Fruit fly (Drosophila melanogaster) whole organism: Measurements from ENCODE around the gene RpL37-1.

Experiments
- CG8478 ChIP-seq: fragments of >200 bp; optimal IDR thresholded peaks from 2 replicates; lab custom pipeline; 2018; ENCODE audit warnings: inconsistent platforms
- Dll ChIP-seq: fragments of >200 bp; optimal IDR thresholded peaks from 2 replicates; lab custom pipeline; 2017
- EcR ChIP-seq, 2 experiments: fragments of >200 bp; optimal IDR thresholded peaks; 2 replicates each; lab custom pipeline; 2017; ENCODE audit warnings: missing biosample characterization in 2 of 2, missing genetic modification characterization in 2 of 2, missing genetic modification reagents in 2 of 2
- pan ChIP-seq: fragments of >200 bp; optimal IDR thresholded peaks from 2 replicates; lab custom pipeline; 2017
- psq ChIP-seq: fragments of >200 bp; optimal IDR thresholded peaks from 2 replicates; lab custom pipeline; 2017
- usp ChIP-seq: fragments of >200 bp; optimal IDR thresholded peaks from 2 replicates; lab custom pipeline; 2017; ENCODE audit warnings: missing biosample characterization, missing genetic modification characterization, mixed read lengths

RpL37-1 gene

DNA sequence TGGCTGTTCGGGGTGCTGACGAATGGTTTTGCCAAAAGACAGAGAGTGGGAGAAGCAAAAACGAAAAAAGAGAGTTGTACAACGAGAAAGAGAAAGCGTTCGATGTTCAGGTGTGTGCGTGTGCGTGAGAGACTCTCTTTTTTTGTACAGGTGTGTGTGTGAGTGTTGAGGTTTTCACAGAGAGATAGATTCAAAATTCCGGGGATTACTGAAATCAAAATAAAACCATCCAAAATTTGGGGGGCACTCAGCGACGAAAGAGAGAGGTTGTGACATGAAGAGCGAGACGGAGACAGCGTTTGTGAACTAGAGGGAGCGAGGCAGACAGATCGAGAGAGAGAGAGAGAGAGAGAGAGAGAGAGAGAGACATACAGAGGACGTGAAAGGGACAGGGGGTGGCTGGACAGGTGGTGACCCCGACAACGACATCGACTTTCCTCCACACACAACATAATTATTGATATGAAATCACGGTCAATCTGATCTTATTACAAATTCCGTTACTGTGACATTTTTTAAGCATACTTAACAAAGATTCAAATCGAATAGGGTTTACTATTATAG is 4.2 kb upstream of the RpL37-1 start:
- no peak for TF ChIP-seq CG8478 (lab: Kevin White, UChicago)
- TF ChIP-seq Dll (lab: Kevin White, UChicago): no peak
- TF ChIP-seq psq (lab: Kevin White, UChicago): no peak

DNA sequence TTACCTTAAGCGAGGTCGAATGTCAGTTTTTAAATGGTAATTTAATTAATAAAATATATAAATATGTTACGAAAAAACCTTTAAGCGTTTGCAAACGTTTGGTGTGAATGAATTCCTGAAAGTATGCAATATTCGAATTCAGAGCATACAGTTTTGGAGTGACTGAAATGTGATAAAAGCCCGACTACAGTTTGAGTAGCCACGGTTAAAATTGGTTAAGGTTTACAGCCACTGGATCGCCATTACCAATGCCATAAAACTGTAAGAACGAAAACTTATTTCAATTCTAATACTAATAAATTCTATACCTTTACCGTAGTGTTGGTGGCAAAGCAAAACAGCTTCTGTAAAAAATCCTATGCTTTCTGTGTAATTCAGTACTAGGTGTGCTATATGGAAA is 1.9 kb downstream of the RpL37-1 start:
- TF ChIP-seq CG8478 (lab: Kevin White, UChicago): no peak
- no peak for TF ChIP-seq EcR (GFP tag; optimal IDR thresholded peaks at IDR 0.05; lab: Kevin White, UChicago)
- TF ChIP-seq Dll (lab: Kevin White, UChicago): no peak
- TF ChIP-seq usp (GFP tag; lab: Kevin White, UChicago): no peak
- no peak for TF ChIP-seq psq (lab: Kevin White, UChicago)
- TF ChIP-seq pan (lab: Kevin White, UChicago): no peak

DNA sequence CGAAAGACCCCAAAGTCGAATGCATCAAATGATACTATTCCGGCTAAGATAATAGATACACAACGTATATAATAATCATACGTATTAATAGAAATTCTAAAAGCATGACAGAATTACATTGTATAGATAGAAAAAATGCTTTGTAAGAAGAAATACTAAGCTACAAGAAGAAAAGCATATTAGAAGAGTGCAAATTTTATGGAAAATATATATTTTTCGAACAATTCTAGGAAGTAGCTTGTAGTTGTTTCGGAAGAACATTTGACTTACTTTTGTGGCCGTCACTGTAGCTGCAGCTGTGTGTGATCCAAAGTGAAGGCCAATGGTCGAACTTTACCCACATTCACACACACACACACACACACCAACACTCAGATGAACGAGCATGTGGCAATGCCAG is 7.1 kb downstream of the RpL37-1 start:
- TF ChIP-seq CG8478 (lab: Kevin White, UChicago) (no peak), Dll (lab: Kevin White, UChicago) (no peak), pan (lab: Kevin White, UChicago) (no peak), EcR (GFP tag; optimal IDR thresholded peaks at IDR 0.05; lab: Kevin White, UChicago) (no peak), psq (lab: Kevin White, UChicago) (no peak), usp (GFP tag; lab: Kevin White, UChicago) (no peak)

DNA sequence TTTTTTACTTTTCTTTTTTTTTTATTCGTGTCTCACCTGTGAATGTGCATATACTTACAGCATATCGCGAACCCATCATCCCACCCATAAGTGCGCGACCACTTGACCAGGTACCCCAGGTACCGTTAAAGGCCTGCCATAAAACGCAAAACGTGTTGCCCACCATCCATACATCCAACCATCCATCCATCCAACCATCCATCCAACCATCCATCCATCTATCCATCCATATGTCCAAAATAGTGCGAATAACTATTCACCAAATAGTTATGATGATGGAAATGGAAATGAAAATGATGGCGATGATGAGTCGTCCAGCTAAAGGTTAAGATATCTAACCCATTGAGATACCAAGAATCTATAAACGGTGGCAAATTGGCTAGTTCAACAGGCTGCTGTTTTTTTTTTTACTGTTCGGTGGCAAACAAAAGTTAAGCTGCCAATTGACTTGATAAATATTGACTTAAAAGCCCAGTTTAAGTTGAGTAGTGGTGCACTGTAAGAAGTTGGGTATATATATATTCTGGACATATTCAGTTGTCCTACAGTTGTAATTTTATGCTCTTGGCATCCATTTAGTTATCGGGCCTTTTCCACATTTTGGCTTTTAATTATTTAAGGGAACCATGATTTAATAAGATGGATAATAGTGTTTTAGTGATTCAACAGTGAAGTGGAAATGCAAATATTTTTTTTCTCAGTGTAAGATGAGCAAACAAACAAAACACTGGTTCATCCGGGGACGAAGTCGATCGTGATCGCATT is 11.1 kb downstream of the RpL37-1 start:
- TF ChIP-seq psq (lab: Kevin White, UChicago): no peak
- no peak for TF ChIP-seq pan (lab: Kevin White, UChicago)
- TF ChIP-seq EcR (GFP tag; optimal IDR thresholded peaks at IDR 0.05; lab: Kevin White, UChicago): no peak
- no peak for TF ChIP-seq usp (GFP tag; lab: Kevin White, UChicago)
- no peak for TF ChIP-seq Dll (lab: Kevin White, UChicago)
- no peak for TF ChIP-seq CG8478 (lab: Kevin White, UChicago)

DNA sequence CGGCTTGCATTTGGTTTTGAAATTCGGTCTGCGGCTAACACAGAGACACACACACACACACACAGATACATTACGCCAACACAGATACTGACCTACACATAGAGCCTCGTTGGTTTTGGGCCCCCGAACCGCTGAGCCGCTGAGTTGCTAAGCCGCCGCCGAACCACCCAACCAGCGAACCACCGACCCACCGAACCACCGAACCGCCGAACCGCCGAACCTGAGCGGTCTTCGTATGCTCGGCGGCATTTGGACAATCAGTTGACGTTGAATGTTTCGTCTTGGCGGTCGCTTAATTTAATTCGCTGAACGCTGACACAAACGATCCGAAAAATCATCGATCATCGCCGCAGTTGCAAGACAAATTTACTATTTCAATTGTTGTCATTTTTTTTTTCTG is 13.7 kb downstream of the RpL37-1 start, which contains the start of gene drd:
TSS of gene drd (plus strand) at position 258 of the 400 bp plus-strand sequence.
- TF ChIP-seq CG8478 (lab: Kevin White, UChicago) (no peak), pan (lab: Kevin White, UChicago) (no peak)

DNA sequence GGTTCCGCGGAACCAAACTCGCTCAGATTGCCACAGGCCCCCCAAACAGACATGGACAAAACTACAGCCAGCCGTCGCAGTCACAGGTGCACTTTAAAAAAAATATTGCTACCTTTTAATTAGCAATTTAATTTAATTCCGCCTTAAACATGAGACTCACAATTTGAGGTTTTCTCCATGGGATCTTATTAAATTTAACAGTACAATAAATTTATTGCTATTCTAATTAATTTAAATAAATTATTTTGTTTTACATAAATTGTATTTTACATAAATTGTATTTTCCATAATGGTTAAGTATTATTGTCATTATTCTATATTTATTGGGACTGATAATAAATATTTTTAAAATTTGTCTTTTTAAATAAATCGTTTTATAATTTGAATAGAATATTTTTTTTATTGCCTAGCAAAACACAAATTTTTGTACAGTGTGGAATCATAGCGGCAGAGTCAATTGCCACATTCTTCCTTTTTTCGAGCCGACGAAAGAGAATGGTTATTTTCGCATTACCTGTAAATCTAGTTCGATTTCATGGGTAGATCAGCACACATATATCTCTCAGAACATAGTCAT is 15.7 kb downstream of the RpL37-1 start:
- no peak for TF ChIP-seq usp (GFP tag; lab: Kevin White, UChicago)

DNA sequence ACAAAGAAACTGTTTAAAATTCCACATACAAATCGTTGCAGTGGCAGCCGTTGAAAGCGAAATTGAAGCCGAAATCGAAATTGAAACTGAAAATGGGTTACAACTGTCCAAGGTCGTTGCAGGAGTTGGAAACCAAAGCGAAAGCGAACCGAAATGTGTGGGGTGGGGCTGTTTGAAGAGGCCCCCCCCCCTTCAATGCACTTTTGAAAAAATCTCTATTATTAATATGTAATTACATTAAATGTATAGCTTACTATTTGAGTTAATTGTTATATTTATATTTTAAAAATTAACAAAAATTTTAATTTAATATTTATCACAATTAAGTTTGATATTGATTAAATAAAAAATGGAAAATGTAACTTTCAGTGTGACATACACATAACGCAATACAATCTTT is 17.5 kb downstream of the RpL37-1 start:
- TF ChIP-seq CG8478 (lab: Kevin White, UChicago) (no peak), psq (lab: Kevin White, UChicago) (no peak), EcR (GFP tag; optimal IDR thresholded peaks at IDR 0.05; lab: Kevin White, UChicago) (no peak), Dll (lab: Kevin White, UChicago) (no peak), usp (GFP tag; lab: Kevin White, UChicago) (no peak), pan (lab: Kevin White, UChicago) (no peak)

DNA sequence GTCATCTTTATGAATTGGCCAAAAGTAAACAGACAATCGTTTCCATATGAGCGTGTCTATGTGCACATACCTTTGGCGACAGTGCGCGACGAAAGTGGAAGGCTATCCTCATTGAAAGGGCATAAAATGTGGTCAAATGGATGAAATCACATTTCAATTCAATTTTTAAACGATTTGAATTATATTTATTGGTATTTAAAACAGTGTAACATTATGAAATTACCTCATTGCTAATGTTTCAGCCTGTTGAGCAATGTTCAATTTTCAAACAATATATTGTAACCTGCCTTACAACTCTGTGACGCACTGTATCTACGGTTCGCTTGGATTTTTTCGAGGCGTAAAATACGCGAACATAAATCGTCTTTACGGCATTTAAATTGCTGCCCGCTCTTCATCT is 19.1 kb downstream of the RpL37-1 start:
- no peak for TF ChIP-seq usp (GFP tag; lab: Kevin White, UChicago)
- no peak for TF ChIP-seq CG8478 (lab: Kevin White, UChicago)
- no peak for TF ChIP-seq pan (lab: Kevin White, UChicago)
- TF ChIP-seq EcR (GFP tag; optimal IDR thresholded peaks at IDR 0.05; lab: Kevin White, UChicago): no peak

DNA sequence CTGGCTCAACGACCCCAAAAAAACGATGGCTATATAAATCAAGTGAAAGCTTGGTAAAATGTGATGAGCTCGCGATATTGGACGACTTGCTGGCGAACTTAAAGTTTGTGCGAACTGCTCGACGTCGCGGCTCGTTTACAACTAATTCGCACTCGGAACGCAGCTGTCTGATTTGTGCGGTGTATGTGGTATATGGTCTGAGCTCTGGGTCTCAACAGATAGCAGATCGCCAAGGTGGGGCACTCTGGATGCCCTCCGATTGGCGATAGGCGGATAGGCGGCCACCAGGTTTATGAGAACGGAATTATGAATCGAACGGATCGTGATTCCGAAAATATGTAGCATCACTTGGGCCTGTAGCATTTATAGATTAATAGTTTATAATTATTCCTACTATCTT is 22.8 kb downstream of the RpL37-1 start, which contains the start of gene Cyp4s3:
TSS of gene Cyp4s3 (minus strand) at position 146 of the 400 bp plus-strand sequence.
- TF ChIP-seq pan (lab: Kevin White, UChicago) (no peak), EcR (GFP tag; optimal IDR thresholded peaks at IDR 0.05; lab: Kevin White, UChicago) (no peak), psq (lab: Kevin White, UChicago) (no peak), Dll (lab: Kevin White, UChicago) (no peak), CG8478 (lab: Kevin White, UChicago) (no peak), usp (GFP tag; lab: Kevin White, UChicago) (no peak)

DNA sequence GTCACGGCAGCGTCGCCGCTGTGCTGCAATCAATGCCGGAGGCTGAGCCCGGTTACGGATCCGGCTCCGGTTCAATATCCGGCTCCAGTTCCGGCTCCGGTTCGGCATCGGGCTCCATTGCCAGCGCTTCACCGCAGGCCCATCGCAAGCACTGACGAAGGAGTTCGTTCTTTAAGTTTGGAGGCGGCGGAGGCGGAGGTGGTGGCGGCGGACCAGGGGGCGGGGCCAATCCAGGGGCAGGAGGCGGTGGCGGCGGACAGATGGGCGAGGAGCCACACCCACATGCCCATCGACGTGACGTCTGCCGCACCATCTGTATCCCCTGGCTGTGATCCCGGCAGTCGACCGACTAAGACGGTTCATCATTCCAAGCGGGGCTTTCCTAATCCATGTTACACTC is 27.3 kb downstream of the RpL37-1 start:
- TF ChIP-seq psq (lab: Kevin White, UChicago) (no peak), pan (lab: Kevin White, UChicago) (no peak), Dll (lab: Kevin White, UChicago) (no peak), CG8478 (lab: Kevin White, UChicago) (no peak), EcR (GFP tag; optimal IDR thresholded peaks at IDR 0.05; lab: Kevin White, UChicago) (no peak), usp (GFP tag; lab: Kevin White, UChicago) (no peak)

DNA sequence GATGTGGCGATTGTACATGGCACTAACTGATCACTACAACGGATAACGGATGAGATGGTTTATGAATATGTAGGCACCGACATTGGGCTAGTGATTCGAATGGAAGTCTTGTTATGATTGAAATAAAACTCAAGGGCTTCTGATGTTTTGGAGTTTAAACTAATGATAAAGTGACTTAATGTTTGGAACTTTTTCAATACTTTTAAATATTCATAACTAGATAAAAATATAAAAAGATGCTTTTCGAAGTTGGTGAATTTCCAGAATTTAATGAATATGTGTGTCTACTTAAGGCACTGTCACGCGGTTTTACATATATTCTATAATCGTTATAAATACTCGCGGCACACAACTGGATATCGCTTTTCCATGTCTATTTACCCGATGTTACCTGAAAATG is 43.2 kb downstream of the RpL37-1 start, which contains the start of gene CG9072:
TSS of gene CG9072 (minus strand) at position 101 of the 400 bp plus-strand sequence.
- no peak for TF ChIP-seq pan (lab: Kevin White, UChicago)

DNA sequence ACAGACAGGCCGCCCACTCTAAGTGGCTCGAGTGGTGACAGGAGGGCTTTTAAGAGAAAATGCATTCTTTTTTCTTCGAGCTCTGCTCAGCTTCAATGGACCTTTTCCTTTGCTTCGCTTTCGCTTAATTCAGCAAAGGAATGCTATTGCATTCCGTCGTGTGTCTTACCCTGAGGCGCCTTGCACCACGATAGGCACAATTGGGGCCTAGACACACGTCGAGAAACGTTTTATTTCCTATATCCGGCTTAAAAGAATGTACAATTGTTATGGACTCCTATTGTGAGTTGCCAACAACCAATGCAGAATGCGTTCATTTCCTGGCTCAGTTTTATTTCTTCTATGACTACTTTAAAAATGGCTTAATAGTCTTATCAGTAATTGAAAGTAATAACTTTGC is 48.0 kb downstream of the RpL37-1 start:
- TF ChIP-seq usp (GFP tag; lab: Kevin White, UChicago): no peak
- no peak for TF ChIP-seq CG8478 (lab: Kevin White, UChicago)
- TF ChIP-seq EcR (GFP tag; optimal IDR thresholded peaks at IDR 0.05; lab: Kevin White, UChicago): no peak
- TF ChIP-seq psq (lab: Kevin White, UChicago): no peak
